Worm (Caenorhabditis elegans): Measurements from ENCODE around the gene lap-1.
A peak's percentile ranks its signal among the peaks of the same experiment; 100 is the strongest.

lap-1 gene

ce11 chrIII:8443557-8444131 is 41.9 kb upstream of the lap-1 start, which contains the start of gene ufbp-1 (continued):
- TF ChIP-seq nhr-25 (tag; optimal IDR thresholded peaks at IDR 0.05; ENCODE audit: borderline replicate concordance, insufficient read depth) (no peak), lsy-2 (tag; optimal IDR thresholded peaks at IDR 0.05) (peak in 1 of 2 experiments; percentile 93), skn-1 (tag; optimal IDR thresholded peaks at IDR 0.05) (no peak), nhr-102 (tag; optimal IDR thresholded peaks at IDR 0.05) (peak; percentile 68), spr-1 (tag; optimal IDR thresholded peaks at IDR 0.05) (peak; percentile 26), madf-9 (GFP tag; conservative IDR thresholded peaks at IDR 0.05) (0 out of 2 replicates have a peak, but pooled peaks have one; percentile 24), ZK337.2 (GFP tag; IDR thresholded peaks at IDR 0.05) (peak; percentile 37; the same call in 1 of the 2 replicates), daf-8 (GFP tag; IDR thresholded peaks at IDR 0.05) (0 out of 2 replicates have a peak, but pooled peaks have one; percentile 23), hif-1 (tag; optimal IDR thresholded peaks at IDR 0.05) (peak in 1 of 2 experiments; percentile 52), lin-29 (GFP tag; IDR thresholded peaks at IDR 0.05) (peak; percentile 41; the same call in 1 of the 2 replicates), nhr-28 (tag; optimal IDR thresholded peaks at IDR 0.05) (peak; percentile 14), lin-13 (GFP tag; optimal IDR thresholded peaks at IDR 0.05) (peak; percentile 84), nhr-42 (GFP tag; IDR thresholded peaks at IDR 0.05) (peak; percentile 84), dmd-9 (GFP tag; IDR thresholded peaks at IDR 0.05) (peak; percentile 18; the same call in 1 of the 2 replicates), snpc-4 (tag; optimal IDR thresholded peaks at IDR 0.05) (no peak), ZK546.5 (tag; optimal IDR thresholded peaks at IDR 0.05) (no peak), ctbp-1 (GFP tag; IDR thresholded peaks at IDR 0.05) (peak; percentile 82)

ce11 chrIII:8441298-8441697 is 39.6 kb upstream of the lap-1 start:
- TF ChIP-seq lin-38 (GFP tag; IDR thresholded peaks at IDR 0.05) = peak; percentile 10; the same call in 1 of the 2 replicates
- 0 out of 2 replicates have a peak, but pooled peaks have one; percentile 16 for TF ChIP-seq D1046.2 (GFP tag; IDR thresholded peaks at IDR 0.05)
- TF ChIP-seq nhr-42 (GFP tag; IDR thresholded peaks at IDR 0.05) = 0 out of 2 replicates have a peak, but pooled peaks have one; percentile 28

DNA sequence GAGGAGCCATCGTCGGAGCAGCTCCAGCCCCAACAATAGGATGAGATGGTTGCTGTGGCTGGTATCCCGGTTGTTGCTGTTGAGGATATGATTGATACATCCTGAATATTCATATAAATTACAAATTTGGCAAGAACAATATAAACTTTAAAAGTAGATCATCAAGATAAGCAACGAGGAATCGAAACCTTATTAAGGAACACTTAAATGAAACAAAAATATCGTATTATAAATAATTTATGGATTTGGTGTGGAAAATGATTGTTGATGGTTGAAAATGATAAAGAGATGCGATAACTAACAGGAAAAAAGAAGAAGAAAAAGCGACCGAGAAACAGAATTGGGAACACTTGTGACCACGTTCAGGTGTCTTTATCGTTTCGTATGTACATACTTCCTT is 37.6 kb upstream of the lap-1 start, which contains the start of gene pqn-96:
Gene pqn-96, minus strand, starts transcription at position 101 of the 400 bp plus-strand sequence.
- TF ChIP-seq R02D3.7 (tag; optimal IDR thresholded peaks at IDR 0.05) = no peak
- TF ChIP-seq hlh-30 (tag; optimal IDR thresholded peaks at IDR 0.05; ENCODE audit: insufficient read depth) = peak; percentile 17
- TF ChIP-seq duxl-1 (tag; optimal IDR thresholded peaks at IDR 0.05; ENCODE audit: poor library complexity) = no peak
- TF ChIP-seq nhr-28 (tag; optimal IDR thresholded peaks at IDR 0.05) = peak; percentile 17

DNA sequence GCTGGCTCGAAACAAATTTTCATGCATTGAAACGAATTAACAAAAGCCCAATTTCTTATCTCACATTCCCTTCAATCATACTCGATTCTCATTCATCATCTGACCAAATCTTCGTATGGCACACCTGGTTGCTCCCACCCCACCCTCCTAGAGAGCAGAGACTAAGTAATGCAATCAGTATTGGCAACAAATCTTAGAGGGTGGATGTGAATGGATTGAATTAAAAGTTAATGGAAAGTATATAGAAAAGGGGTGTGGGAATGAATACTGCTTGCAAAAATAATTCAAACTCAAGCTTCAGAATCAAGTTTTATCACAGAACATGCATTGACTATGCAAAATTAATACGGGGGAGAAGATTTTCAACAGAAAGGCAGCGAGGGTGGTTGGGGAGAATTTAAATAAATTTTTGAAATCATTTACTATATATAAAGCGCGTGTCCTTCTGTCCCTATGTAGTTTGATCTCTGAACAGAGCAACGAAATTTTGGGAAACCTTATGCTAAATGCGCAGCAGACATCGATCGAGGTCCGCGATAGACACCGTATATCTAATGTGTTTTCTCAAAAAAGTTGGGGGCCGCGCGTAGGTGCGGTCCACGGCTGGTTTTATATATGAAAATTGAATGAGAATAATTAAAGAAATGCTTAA is 36.2 kb upstream of the lap-1 start:
- TF ChIP-seq ama-1 (optimal IDR thresholded peaks at IDR 0.05) (no peak), hif-1 (tag; optimal IDR thresholded peaks at IDR 0.05) (no peak), zip-11 (GFP tag; IDR thresholded peaks at IDR 0.05) (no peak), pqm-1 (tag; optimal IDR thresholded peaks at IDR 0.05) (no peak), dpl-1 (GFP tag; optimal IDR thresholded peaks at IDR 0.05) (no peak), nhr-28 (tag; optimal IDR thresholded peaks at IDR 0.05) (no peak), unc-62 (GFP tag; optimal IDR thresholded peaks at IDR 0.05 in 1 of 2) (peak in 1 of 2 experiments; percentile 60), unc-62 (tag; optimal IDR thresholded peaks at IDR 0.05) (no peak), aha-1 (tag) (peak; percentile 70), mep-1 (tag; optimal IDR thresholded peaks at IDR 0.05) (no peak), ztf-11 (tag; optimal IDR thresholded peaks at IDR 0.05) (no peak), F37D6.2 (tag; optimal IDR thresholded peaks at IDR 0.05) (no peak), hmg-1.1 (GFP tag; IDR thresholded peaks at IDR 0.05) (no peak), F26F4.8 (GFP tag; conservative IDR thresholded peaks at IDR 0.05) (no peak), nhr-76 (tag; optimal IDR thresholded peaks at IDR 0.05) (no peak), cey-2 (tag; optimal IDR thresholded peaks at IDR 0.05; ENCODE audit: borderline replicate concordance, insufficient read depth) (no peak), sdz-12 (GFP tag; optimal IDR thresholded peaks at IDR 0.05) (no peak), lin-29 (GFP tag; IDR thresholded peaks at IDR 0.05) (no peak)
